Worm (Caenorhabditis elegans): ENCODE results near the gene nduf-9.
"Not testable (repeated sequence)": the region's sequence is repeated elsewhere in the genome, so short reads cannot be mapped to it uniquely, and the experiment has no call there.

nduf-9 gene

ce11 chrIII:3266602-3267001 lies 18.2 kb upstream of the nduf-9 start, which contains the start of gene Y53G8AM.7:
TSS of gene Y53G8AM.7 (minus strand) at chrIII:3266702.
- no peak for TF ChIP-seq elt-3 (tag; optimal IDR thresholded peaks at IDR 0.05)
- TF ChIP-seq mdl-1 (tag; optimal IDR thresholded peaks at IDR 0.05), result no peak
- no peak for TF ChIP-seq snpc-4 (tag; optimal IDR thresholded peaks at IDR 0.05)
- no peak for TF ChIP-seq nhr-21 (tag; optimal IDR thresholded peaks at IDR 0.05)
- TF ChIP-seq elt-1 (tag; optimal IDR thresholded peaks at IDR 0.05), result no peak
- TF ChIP-seq gmeb-1 (tag; optimal IDR thresholded peaks at IDR 0.05), result no peak
- TF ChIP-seq nhr-129 (tag; optimal IDR thresholded peaks at IDR 0.05), result no peak
- no peak for TF ChIP-seq R02D3.7 (tag; optimal IDR thresholded peaks at IDR 0.05)
- no peak for TF ChIP-seq nhr-11 (tag; optimal IDR thresholded peaks at IDR 0.05)
- no peak for TF ChIP-seq ceh-82 (tag; optimal IDR thresholded peaks at IDR 0.05)
- TF ChIP-seq sem-4 (tag; optimal IDR thresholded peaks at IDR 0.05), result no peak
- no peak for TF ChIP-seq aly-2 (tag; optimal IDR thresholded peaks at IDR 0.05)
- TF ChIP-seq fos-1 (tag; optimal IDR thresholded peaks at IDR 0.05), result no peak
- TF ChIP-seq unc-55 (GFP tag; optimal IDR thresholded peaks at IDR 0.05), result no peak
- no peak for TF ChIP-seq ztf-1 (GFP tag; conservative IDR thresholded peaks at IDR 0.05)
- no peak for TF ChIP-seq unc-39 (tag; optimal IDR thresholded peaks at IDR 0.05)
- no peak for TF ChIP-seq nhr-12 (tag; optimal IDR thresholded peaks at IDR 0.05)
- no peak for TF ChIP-seq mab-5 (tag; optimal IDR thresholded peaks at IDR 0.05)
- TF ChIP-seq ZK546.5 (tag; optimal IDR thresholded peaks at IDR 0.05), result no peak
- no peak for TF ChIP-seq crh-2 (tag; optimal IDR thresholded peaks at IDR 0.05)

- TF ChIP-seq elt-3 (tag; optimal IDR thresholded peaks at IDR 0.05) (no peak), lsy-2 (tag; optimal IDR thresholded peaks at IDR 0.05) (no peak), unc-39 (tag; optimal IDR thresholded peaks at IDR 0.05) (no peak), peb-1 (tag; optimal IDR thresholded peaks at IDR 0.05) (no peak), egl-27 (tag; optimal IDR thresholded peaks at IDR 0.05) (no peak), ztf-1 (GFP tag; conservative IDR thresholded peaks at IDR 0.05) (no peak)
These were observed 15.3 kb upstream of the nduf-9 start for ce11 chrIII:3263696-3264095.

ce11 chrIII:3259691-3260090 lies 11.3 kb upstream of the nduf-9 start, which contains the start of gene Y53G8AM.6:
TSS of gene Y53G8AM.6 (minus strand) at chrIII:3259791.
- TF ChIP-seq lin-39, ztf-4, peb-1 (tag; optimal IDR thresholded peaks at IDR 0.05): not testable (repeated sequence)

- TF ChIP-seq peb-1 (tag; optimal IDR thresholded peaks at IDR 0.05) (no peak), ZK546.5 (tag; optimal IDR thresholded peaks at IDR 0.05) (no peak), aly-2 (tag; optimal IDR thresholded peaks at IDR 0.05) (no peak), lin-13 (GFP tag; optimal IDR thresholded peaks at IDR 0.05) (no peak), zag-1 (tag; optimal IDR thresholded peaks at IDR 0.05) (no peak), elt-1 (tag; optimal IDR thresholded peaks at IDR 0.05) (no peak), Y55F3AM.14 (GFP tag; optimal IDR thresholded peaks at IDR 0.05) (no peak), ztf-11 (tag; optimal IDR thresholded peaks at IDR 0.05) (no peak), mab-5 (tag; optimal IDR thresholded peaks at IDR 0.05) (no peak), C34F6.9 (tag; optimal IDR thresholded peaks at IDR 0.05) (no peak)
These were observed 9.9 kb upstream of the nduf-9 start, which contains the start of gene nspg-7.2 for ce11 chrIII:3258306-3258705. TSS of gene nspg-7.2 (minus strand) at chrIII:3258406.

- TF ChIP-seq snpc-4 (tag; optimal IDR thresholded peaks at IDR 0.05), result no peak
These were observed 7.2 kb upstream of the nduf-9 start, which contains the start of gene Y53G8AM.4 for ce11 chrIII:3255575-3255974. TSS of gene Y53G8AM.4 (minus strand) at chrIII:3255675.

ce11 chrIII:3255023-3255422 lies 6.6 kb upstream of the nduf-9 start:
- TF ChIP-seq nhr-25 (tag; optimal IDR thresholded peaks at IDR 0.05) (no peak), fos-1 (tag; optimal IDR thresholded peaks at IDR 0.05) (no peak), unc-62 (GFP tag; optimal IDR thresholded peaks at IDR 0.05) (no peak), nhr-21 (tag; optimal IDR thresholded peaks at IDR 0.05) (no peak), lsy-2 (tag; optimal IDR thresholded peaks at IDR 0.05) (no peak), elt-3 (tag; optimal IDR thresholded peaks at IDR 0.05) (no peak), unc-39 (tag; optimal IDR thresholded peaks at IDR 0.05) (no peak), nhr-23 (tag; optimal IDR thresholded peaks at IDR 0.05) (no peak), C34F6.9 (tag; optimal IDR thresholded peaks at IDR 0.05) (no peak), mdl-1 (tag; optimal IDR thresholded peaks at IDR 0.05) (no peak), dmd-4 (tag; optimal IDR thresholded peaks at IDR 0.05) (no peak), sma-9 (GFP tag; optimal IDR thresholded peaks at IDR 0.05) (no peak), sma-9 (tag; optimal IDR thresholded peaks at IDR 0.05) (no peak), ztf-1 (GFP tag; conservative IDR thresholded peaks at IDR 0.05) (no peak), Y55F3AM.14 (GFP tag; optimal IDR thresholded peaks at IDR 0.05) (no peak), elt-1 (tag; optimal IDR thresholded peaks at IDR 0.05) (no peak)

All from whole organism, L2 larva.